Worm (Caenorhabditis elegans) whole organism, L4/young adult: Measurements from ENCODE around the gene islo-1.

Experiments used
- W03F9.2 ChIP-seq: fragments of 150-350 bp; optimal IDR thresholded peaks from 2 replicates; lab custom pipeline; 2014; ENCODE audit warnings: missing biosample characterization, missing genetic modification characterization
- him-1 ChIP-seq: sonication (generic microtip); optimal IDR thresholded peaks from 2 replicates; lab custom pipeline; 2016; ENCODE audit warnings: missing genotype, missing genetic modification reagents, missing genetic modification characterization, missing compliant biosample characterization

- no peak for TF ChIP-seq him-1 (tag; lab: Kevin White, UChicago)
- TF ChIP-seq W03F9.2, result no peak
These were observed 17.4 kb upstream of the islo-1 start, which contains the start of gene F42G8.8 for ce11 chrIV:8118790-8119189.
